Fruit fly (Drosophila melanogaster): Measurements from ENCODE around the gene CG4815.

The CG4815 gene

DNA sequence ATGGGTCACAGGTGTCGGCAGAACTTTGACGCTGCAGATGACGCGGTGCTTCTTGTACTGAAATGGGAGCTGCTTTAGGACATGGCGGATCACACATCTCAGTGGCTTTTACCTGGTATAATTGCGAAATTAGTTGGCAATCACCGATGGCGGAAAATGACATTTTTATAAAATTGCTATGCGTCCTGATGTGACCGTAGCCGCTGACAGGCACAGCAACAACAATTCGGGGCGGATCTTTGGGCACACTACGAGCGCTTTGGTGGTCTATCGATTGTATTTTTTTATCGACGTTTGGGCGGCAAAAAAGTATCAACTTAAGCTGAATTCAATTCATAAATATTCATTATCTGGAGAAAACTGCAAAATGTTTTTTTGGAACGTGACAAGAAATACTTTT, 36.7 kb downstream of the CG4815 start, which contains the start of gene CG4951:
CG4951 (minus strand) TSS at position 223 of the 400 bp plus-strand sequence.
- TF ChIP-seq noc (tag; optimal IDR thresholded peaks at IDR 0.05): no peak

DNA sequence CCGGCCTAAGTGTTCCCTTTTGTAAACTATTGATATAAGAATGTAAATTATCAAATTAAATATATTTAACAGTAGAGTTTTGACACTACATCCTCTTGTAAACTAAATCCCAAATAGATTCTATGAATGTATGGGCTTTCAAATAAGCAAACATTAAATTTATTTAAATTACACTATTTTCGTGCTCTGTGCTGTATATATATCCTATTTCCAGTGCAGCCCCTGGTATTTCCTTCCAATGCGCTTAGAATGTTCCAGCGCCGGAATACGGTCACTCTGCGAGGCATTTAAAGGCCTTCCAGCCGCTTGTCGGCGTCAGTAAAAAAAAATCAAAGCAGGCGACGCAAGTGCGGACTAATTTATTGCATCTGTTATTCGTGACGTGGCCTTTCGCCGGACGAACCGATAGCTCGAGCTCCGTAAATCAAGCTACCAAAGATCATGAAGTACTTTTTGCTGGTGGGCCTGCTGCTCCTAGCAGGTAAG, 42.1 kb downstream of the CG4815 start, which contains the start of gene Gp93:
Gp93 (plus strand) TSS at position 291 of the 486 bp plus-strand sequence.
- TF ChIP-seq noc (tag; optimal IDR thresholded peaks at IDR 0.05): peak; percentile 41

DNA sequence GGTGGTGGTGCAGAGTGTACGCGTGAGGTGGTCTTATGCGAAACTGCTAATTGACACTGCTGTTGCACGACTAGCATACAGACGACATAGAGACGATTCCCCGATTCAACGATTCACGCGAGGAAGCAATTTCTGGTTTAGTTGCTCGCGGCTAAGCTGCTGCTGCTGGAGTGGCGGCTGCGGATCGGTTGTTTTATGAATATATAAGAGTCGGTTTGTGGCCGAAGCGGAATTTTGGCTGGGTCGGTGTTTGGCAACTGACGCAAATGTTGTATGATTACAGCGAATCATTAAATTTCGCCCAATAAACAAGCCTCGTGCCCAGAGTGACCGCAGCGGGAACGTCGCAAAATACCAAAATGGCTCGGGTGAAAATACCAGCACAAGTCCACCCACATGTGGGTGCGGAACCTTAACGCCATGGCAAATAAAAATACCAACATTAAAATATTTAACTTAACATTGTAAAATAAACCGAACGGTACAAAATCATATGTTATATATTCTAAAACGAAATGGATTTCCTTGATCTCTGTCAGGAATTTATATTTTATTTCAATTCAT, 42.8 kb downstream of the CG4815 start, which contains the start of gene mfrn:
mfrn (minus strand) TSS at position 340 of the 564 bp plus-strand sequence.
- TF ChIP-seq noc (tag; optimal IDR thresholded peaks at IDR 0.05): no peak

DNA sequence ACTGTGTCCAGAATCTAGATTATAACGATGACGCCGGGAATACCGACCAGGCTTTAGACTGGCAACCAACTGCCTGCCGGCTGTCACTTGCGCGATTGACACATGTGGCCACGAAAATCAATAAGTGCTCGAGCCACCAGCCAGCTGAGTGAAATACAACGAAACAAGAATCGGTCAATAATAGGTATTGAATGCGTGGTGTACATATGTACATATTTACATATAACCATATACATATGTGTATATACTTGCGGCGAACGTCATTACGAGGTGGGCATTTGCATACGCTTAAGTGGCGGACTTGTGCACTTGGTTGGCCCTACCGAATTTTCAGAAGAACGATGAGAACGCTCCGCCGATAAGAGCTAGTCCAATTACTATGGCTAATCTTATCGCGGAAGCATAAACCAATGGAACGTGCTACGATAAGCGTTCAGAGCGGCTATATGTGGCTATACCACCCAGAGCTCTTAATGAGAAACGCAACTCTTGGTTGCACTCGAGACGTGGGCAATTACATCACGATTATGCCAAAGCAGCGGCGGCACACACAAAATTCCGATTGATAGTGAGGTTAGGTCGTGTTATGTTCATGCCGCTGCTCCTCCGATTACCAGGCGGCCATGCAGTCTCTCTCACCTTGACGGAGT, 43.9 kb downstream of the CG4815 start:
- no peak for TF ChIP-seq noc (tag; optimal IDR thresholded peaks at IDR 0.05)

DNA sequence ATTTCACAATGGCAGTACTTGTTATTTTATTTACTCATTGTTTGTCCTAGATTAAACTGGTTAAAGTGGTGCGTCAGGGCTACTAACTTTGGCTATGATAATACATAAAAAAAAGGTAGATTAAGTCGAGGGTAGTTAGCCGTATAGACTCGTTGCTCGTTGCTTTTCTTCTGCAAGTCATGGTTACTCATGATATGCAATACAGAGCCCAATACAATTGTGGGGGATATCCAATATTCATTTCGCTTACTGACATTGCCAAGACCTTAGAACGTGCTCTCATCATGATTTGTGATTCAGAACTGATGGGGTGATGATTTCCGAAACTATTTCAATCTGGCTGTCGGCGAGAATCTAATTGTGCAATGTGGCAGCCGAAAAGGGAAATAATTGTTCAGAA, 45.2 kb downstream of the CG4815 start:
- TF ChIP-seq noc (tag; optimal IDR thresholded peaks at IDR 0.05): no peak
